Worm (Caenorhabditis elegans): ENCODE measurements around the gene K12H4.7.

Gene K12H4.7

ce11 chrIII:8085355-8085754 lies 34.5 kb upstream of the K12H4.7 start, which contains the start of the genes K06H7.7 and grp-1 (continued):
- peak; percentile 49 for TF ChIP-seq T20F7.1 (GFP tag; optimal IDR thresholded peaks at IDR 0.05)

- no peak for TF ChIP-seq spr-1 (tag; optimal IDR thresholded peaks at IDR 0.05)
- no peak for TF ChIP-seq pha-4 (GFP tag; IDR thresholded peaks at IDR 0.05)
- no peak for TF ChIP-seq pha-4 (tag; optimal IDR thresholded peaks at IDR 0.05)
- TF ChIP-seq sdz-12 (GFP tag; optimal IDR thresholded peaks at IDR 0.05) = no peak
- peak; percentile 10 for TF ChIP-seq nhr-28 (tag; optimal IDR thresholded peaks at IDR 0.05)
- TF ChIP-seq dpl-1 (GFP tag; optimal IDR thresholded peaks at IDR 0.05) = peak; percentile 37
- no peak for TF ChIP-seq aly-2 (tag; optimal IDR thresholded peaks at IDR 0.05)
Observed at ce11 chrIII:8080165-8080738, 29.4 kb upstream of the K12H4.7 start, which contains the start of the genes dcr-1 and apc-2. dcr-1 (minus strand) TSS chrIII:8080281. apc-2 (plus strand) TSS chrIII:8080629.

- TF ChIP-seq egl-43 (GFP tag; IDR thresholded peaks at IDR 0.05) = no peak
- peak in 1 of 2 experiments; percentile 97 for TF ChIP-seq unc-62 (GFP tag; optimal IDR thresholded peaks at IDR 0.05 in 1 of 2)
- TF ChIP-seq unc-62 (tag; optimal IDR thresholded peaks at IDR 0.05) = no peak
Observed at ce11 chrIII:8077180-8077579, 26.3 kb upstream of the K12H4.7 start.

ce11 chrIII:8069206-8069605 lies 18.3 kb upstream of the K12H4.7 start:
- no peak for TF ChIP-seq dpl-1 (GFP tag; optimal IDR thresholded peaks at IDR 0.05)
- peak; percentile 71; the same call in 1 of the 2 replicates for TF ChIP-seq F26F4.8 (GFP tag; conservative IDR thresholded peaks at IDR 0.05)
- TF ChIP-seq daf-8 (GFP tag; IDR thresholded peaks at IDR 0.05) = no peak
- no peak for TF ChIP-seq nhr-77 (tag; optimal IDR thresholded peaks at IDR 0.05)
- TF ChIP-seq spr-3 (GFP tag; optimal IDR thresholded peaks at IDR 0.05) = no peak
- no peak for TF ChIP-seq jun-1 (tag; optimal IDR thresholded peaks at IDR 0.05)
- TF ChIP-seq nhr-25 (tag; optimal IDR thresholded peaks at IDR 0.05; ENCODE audit: borderline replicate concordance, insufficient read depth) = no peak
- TF ChIP-seq daf-16 (GFP tag; optimal IDR thresholded peaks at IDR 0.05) = no peak
- no peak for TF ChIP-seq daf-16 (tag; optimal IDR thresholded peaks at IDR 0.05)
- no peak for TF ChIP-seq zag-1 (tag; optimal IDR thresholded peaks at IDR 0.05)
- TF ChIP-seq ceh-32 (tag; optimal IDR thresholded peaks at IDR 0.05; ENCODE audit: poor library complexity) = no peak
- no peak for TF ChIP-seq F44E2.7 (GFP tag; IDR thresholded peaks at IDR 0.05)
- peak; percentile 39 for TF ChIP-seq snpc-4 (tag; optimal IDR thresholded peaks at IDR 0.05)
- no peak for TF ChIP-seq dmd-6 (GFP tag; IDR thresholded peaks at IDR 0.05)
- no peak for TF ChIP-seq hif-1 (tag; optimal IDR thresholded peaks at IDR 0.05)
- TF ChIP-seq ZK337.2 (GFP tag; IDR thresholded peaks at IDR 0.05) = no peak
- TF ChIP-seq ceh-28 (tag; optimal IDR thresholded peaks at IDR 0.05) = no peak
- TF ChIP-seq vab-7 (GFP tag; IDR thresholded peaks at IDR 0.05) = peak; percentile 38; the same call in 1 of the 2 replicates
- no peak for TF ChIP-seq ceh-20 (GFP tag; IDR thresholded peaks at IDR 0.05)
- TF ChIP-seq sdz-12 (GFP tag; optimal IDR thresholded peaks at IDR 0.05) = no peak
- no peak for TF ChIP-seq ama-1 (optimal IDR thresholded peaks at IDR 0.05)
- 0 out of 2 replicates have a peak, but pooled peaks have one; percentile 28 for TF ChIP-seq Y48G9A.11 (GFP tag; IDR thresholded peaks at IDR 0.05)
- TF ChIP-seq nhr-11 (tag; optimal IDR thresholded peaks at IDR 0.05) = no peak
- TF ChIP-seq fkh-10 (GFP tag; optimal IDR thresholded peaks at IDR 0.05) = no peak
- no peak for TF ChIP-seq F10B5.3 (tag; optimal IDR thresholded peaks at IDR 0.05)
- TF ChIP-seq tag-97 (GFP tag; IDR thresholded peaks at IDR 0.05) = no peak
- TF ChIP-seq unc-62 (GFP tag; optimal IDR thresholded peaks at IDR 0.05 in 1 of 2) = peak in 1 of 2 experiments; percentile 95
- no peak for TF ChIP-seq unc-62 (tag; optimal IDR thresholded peaks at IDR 0.05)
- no peak for TF ChIP-seq hlh-30 (tag; optimal IDR thresholded peaks at IDR 0.05; ENCODE audit: insufficient read depth)
- TF ChIP-seq dmd-9 (GFP tag; IDR thresholded peaks at IDR 0.05) = no peak
- TF ChIP-seq fos-1 (tag; optimal IDR thresholded peaks at IDR 0.05) = no peak
- TF ChIP-seq set-16 (GFP tag; IDR thresholded peaks at IDR 0.05) = no peak
- TF ChIP-seq mxl-3 (GFP tag; optimal IDR thresholded peaks at IDR 0.05) = no peak
- no peak for TF ChIP-seq nhr-237 (tag; optimal IDR thresholded peaks at IDR 0.05)
- no peak for TF ChIP-seq nhr-42 (GFP tag; IDR thresholded peaks at IDR 0.05)
- no peak for TF ChIP-seq unc-39 (tag; optimal IDR thresholded peaks at IDR 0.05)
- peak; percentile 48; the same call in 1 of the 2 replicates for TF ChIP-seq egl-43 (GFP tag; IDR thresholded peaks at IDR 0.05)
- no peak for TF ChIP-seq mxl-2 (GFP tag; conservative IDR thresholded peaks at IDR 0.05)
- no peak for TF ChIP-seq mdl-1 (tag; optimal IDR thresholded peaks at IDR 0.05)

All from whole organism, L4 larva.